Fruit fly (Drosophila melanogaster): ENCODE measurements around the gene kel.

- TF ChIP-seq EcR (GFP tag; optimal IDR thresholded peaks at IDR 0.05) = no peak
- no peak for TF ChIP-seq psq (optimal IDR thresholded peaks at IDR 0.05)
- no peak for TF ChIP-seq Dll (optimal IDR thresholded peaks at IDR 0.05)
- no peak for TF ChIP-seq CG8478 (optimal IDR thresholded peaks at IDR 0.05)
- TF ChIP-seq usp (GFP tag; optimal IDR thresholded peaks at IDR 0.05) = no peak
Observed at dm6 chr2L:18121367-18122230, 16.3 kb downstream of the kel start.
